Worm (Caenorhabditis elegans) whole organism, late embryonic: ENCODE data around the gene rpb-8.

Source experiments
- T23F11.4 ChIP-seq: fragments of 200-800 bp; sonication (Bioruptor generic); optimal IDR thresholded peaks from 2 replicates; lab custom pipeline; 2018; ENCODE audit warnings: mild to moderate bottlenecking, missing genetic modification characterization, missing compliant biosample characterization
- ama-1 ChIP-seq: fragments of 150-350 bp; optimal IDR thresholded peaks from 2 replicates; lab custom pipeline; 2014
- ceh-14 ChIP-seq: sonication (generic microtip); optimal IDR thresholded peaks from 2 replicates; lab custom pipeline; 2016; ENCODE audit warnings: missing genotype, missing genetic modification characterization, missing compliant biosample characterization
- ceh-19 ChIP-seq: fragments of 200-800 bp; sonication (Bioruptor generic); optimal IDR thresholded peaks from 2 replicates; lab custom pipeline; 2018; ENCODE audit warnings: mild to moderate bottlenecking, missing genetic modification characterization, missing compliant biosample characterization
- ceh-2 ChIP-seq: sonication (generic microtip); optimal IDR thresholded peaks from 2 replicates; lab custom pipeline; 2016; ENCODE audit warnings: missing genotype, missing genetic modification characterization, missing compliant biosample characterization
- ceh-22 ChIP-seq: sonication (generic microtip); optimal IDR thresholded peaks from 2 replicates; lab custom pipeline; 2017; ENCODE audit warnings: missing biosample characterization, missing genetic modification characterization
- ceh-30 ChIP-seq: fragments of 150-350 bp; optimal IDR thresholded peaks from 2 replicates; lab custom pipeline; 2014; ENCODE audit warnings: missing biosample characterization, missing genetic modification characterization
- ceh-31 ChIP-seq: sonication (generic microtip); optimal IDR thresholded peaks from 2 replicates; lab custom pipeline; 2016; ENCODE audit warnings: missing genetic modification characterization, missing compliant biosample characterization
- ceh-34 ChIP-seq: sonication (generic microtip); optimal IDR thresholded peaks from 2 replicates; lab custom pipeline; 2016; ENCODE audit warnings: mild to moderate bottlenecking, missing genetic modification characterization, missing compliant biosample characterization
- ceh-45 ChIP-seq: fragments of 200-800 bp; sonication (Bioruptor generic); IDR thresholded peaks from 2 replicates; pipeline ENCODE4 v1.3.6; 2022; ENCODE audit warnings: missing genetic modification reagents, missing genetic modification characterization, missing compliant biosample characterization
- ceh-9 ChIP-seq: sonication (generic microtip); optimal IDR thresholded peaks from 2 replicates; lab custom pipeline; 2016; ENCODE audit warnings: mild to moderate bottlenecking, missing genetic modification characterization, inconsistent platforms, missing compliant biosample characterization
- che-1 ChIP-seq: sonication (generic microtip); optimal IDR thresholded peaks from 2 replicates; lab custom pipeline; 2016; ENCODE audit warnings: mild to moderate bottlenecking, missing genetic modification characterization, missing compliant biosample characterization
- dmd-4 ChIP-seq: sonication (generic microtip); optimal IDR thresholded peaks from 2 replicates; lab custom pipeline; 2016; ENCODE audit warnings: borderline replicate concordance, missing genetic modification characterization, missing compliant biosample characterization
- dve-1 ChIP-seq: sonication (generic microtip); optimal IDR thresholded peaks from 2 replicates; lab custom pipeline; 2017; ENCODE audit warnings: antibody characterized with exemption, mild to moderate bottlenecking, missing genetic modification characterization, missing compliant biosample characterization
- elt-2 ChIP-seq: sonication (generic microtip); optimal IDR thresholded peaks from 2 replicates; lab custom pipeline; 2016; ENCODE audit warnings: missing genetic modification reagents, missing genetic modification characterization, missing compliant biosample characterization
- ets-4 ChIP-seq: sonication (generic microtip); optimal IDR thresholded peaks from 2 replicates; lab custom pipeline; 2016; ENCODE audit warnings: missing genetic modification characterization, missing compliant biosample characterization
- eyg-1 ChIP-seq: sonication (generic microtip); optimal IDR thresholded peaks from 2 replicates; lab custom pipeline; 2016; ENCODE audit warnings: missing genotype, missing genetic modification characterization, missing compliant biosample characterization
- fkh-10 ChIP-seq: fragments of 150-350 bp; optimal IDR thresholded peaks from 2 replicates; lab custom pipeline; 2014; ENCODE audit warnings: missing biosample characterization, missing genetic modification reagents, missing genetic modification characterization
- fkh-6 ChIP-seq: sonication (generic microtip); optimal IDR thresholded peaks from 2 replicates; lab custom pipeline; 2016; ENCODE audit warnings: missing genetic modification characterization, missing compliant biosample characterization
- gmeb-2 ChIP-seq: sonication (generic microtip); optimal IDR thresholded peaks from 2 replicates; lab custom pipeline; 2016; ENCODE audit warnings: missing genetic modification characterization, inconsistent platforms, missing compliant biosample characterization
- hlh-13 ChIP-seq: fragments of 200-800 bp; sonication (Bioruptor generic); optimal IDR thresholded peaks from 2 replicates; lab custom pipeline; 2018; ENCODE audit warnings: mild to moderate bottlenecking, missing genetic modification characterization, missing compliant biosample characterization
- hlh-15 ChIP-seq: sonication (generic microtip); optimal IDR thresholded peaks from 2 replicates; lab custom pipeline; 2016; ENCODE audit warnings: missing genetic modification characterization, missing compliant biosample characterization
- hlh-30 ChIP-seq: sonication (generic microtip); optimal IDR thresholded peaks from 2 replicates; lab custom pipeline; 2017; ENCODE audit warnings: antibody characterized with exemption, missing genetic modification characterization, missing compliant biosample characterization; ENCODE audit not compliant: insufficient read depth
- hlh-6 ChIP-seq: sonication (generic microtip); optimal IDR thresholded peaks from 2 replicates; lab custom pipeline; 2016; ENCODE audit warnings: missing genotype, missing genetic modification characterization, missing compliant biosample characterization
- lim-6 ChIP-seq: sonication (generic microtip); optimal IDR thresholded peaks from 2 replicates; lab custom pipeline; 2016; ENCODE audit warnings: missing genetic modification characterization, missing compliant biosample characterization
- lin-11 ChIP-seq: fragments of 200-800 bp; sonication (Bioruptor generic); optimal IDR thresholded peaks from 2 replicates; lab custom pipeline; 2018; ENCODE audit warnings: mild to moderate bottlenecking, missing genetic modification characterization, missing compliant biosample characterization
- madf-2 ChIP-seq: sonication (generic microtip); optimal IDR thresholded peaks from 2 replicates; lab custom pipeline; 2017; ENCODE audit warnings: missing genetic modification characterization, missing compliant biosample characterization
- mec-3 ChIP-seq: sonication (generic microtip); optimal IDR thresholded peaks from 2 replicates; lab custom pipeline; 2016; ENCODE audit warnings: borderline replicate concordance, missing genetic modification characterization, missing compliant biosample characterization
- nfya-1 ChIP-seq: sonication (generic microtip); optimal IDR thresholded peaks from 2 replicates; lab custom pipeline; 2017; ENCODE audit warnings: missing genetic modification characterization, mild to moderate bottlenecking, missing compliant biosample characterization, antibody characterized with exemption, moderate library complexity
- odd-2 ChIP-seq: sonication (generic microtip); optimal IDR thresholded peaks from 2 replicates; lab custom pipeline; 2017; ENCODE audit warnings: antibody characterized with exemption, mild to moderate bottlenecking, missing genetic modification characterization, missing compliant biosample characterization
- pag-3 ChIP-seq: sonication (generic microtip); optimal IDR thresholded peaks from 2 replicates; lab custom pipeline; 2016; ENCODE audit warnings: missing compliant biosample characterization, missing genetic modification characterization, borderline replicate concordance
- pax-1 ChIP-seq: fragments of 150-350 bp; optimal IDR thresholded peaks from 2 replicates; lab custom pipeline; 2014; ENCODE audit warnings: missing biosample characterization, missing genetic modification characterization
- pha-2 ChIP-seq: sonication (generic microtip); optimal IDR thresholded peaks from 2 replicates; lab custom pipeline; 2017; ENCODE audit warnings: mild to moderate bottlenecking, missing genetic modification characterization, missing compliant biosample characterization
- pqm-1 ChIP-seq: sonication (generic microtip); optimal IDR thresholded peaks from 2 replicates; lab custom pipeline; 2016; ENCODE audit warnings: missing genetic modification characterization, missing compliant biosample characterization
- pros-1 ChIP-seq: fragments of 150-350 bp; optimal IDR thresholded peaks from 2 replicates; lab custom pipeline; 2014; ENCODE audit warnings: missing biosample characterization, missing genetic modification reagents, missing genetic modification characterization
- ref-2 ChIP-seq: sonication (generic microtip); optimal IDR thresholded peaks from 2 replicates; lab custom pipeline; 2016; ENCODE audit warnings: missing genetic modification characterization, missing compliant biosample characterization
- rnt-1 ChIP-seq: sonication (generic microtip); optimal IDR thresholded peaks from 2 replicates; lab custom pipeline; 2016; ENCODE audit warnings: missing genetic modification characterization, missing compliant biosample characterization
- sdc-2 ChIP-seq: sonication (generic microtip); optimal IDR thresholded peaks from 2 replicates; lab custom pipeline; 2016; ENCODE audit warnings: missing genotype, missing genetic modification characterization, missing compliant biosample characterization
- syd-9 ChIP-seq: sonication (generic microtip); optimal IDR thresholded peaks from 2 replicates; lab custom pipeline; 2016; ENCODE audit warnings: mild to moderate bottlenecking, missing genetic modification characterization, moderate library complexity, missing compliant biosample characterization
- unc-3 ChIP-seq, 2 experiments: fragments of 200-800 bp in 1 of 2; sonication (Bioruptor generic) in 1 of 2; sonication (generic microtip) in 1 of 2; conservative IDR thresholded peaks in 1 of 2; optimal IDR thresholded peaks in 1 of 2; 2 replicates each; pipeline versions ENCODE4 v1.3.6 to Lab custom; 2016 to 2022; ENCODE audit warnings: missing compliant biosample characterization in 2 of 2, missing genetic modification characterization in 2 of 2, missing genetic modification reagents in 1 of 2
- unc-55 ChIP-seq: sonication (generic microtip); optimal IDR thresholded peaks from 2 replicates; lab custom pipeline; 2017; ENCODE audit warnings: missing biosample characterization, missing genetic modification reagents, missing genetic modification characterization
- unc-86 ChIP-seq: sonication (generic microtip); optimal IDR thresholded peaks from 2 replicates; lab custom pipeline; 2016; ENCODE audit warnings: missing genetic modification characterization, missing compliant biosample characterization
- zip-5 ChIP-seq: sonication (generic microtip); optimal IDR thresholded peaks from 2 replicates; lab custom pipeline; 2016; ENCODE audit warnings: missing genetic modification characterization, missing compliant biosample characterization

Gene rpb-8

DNA sequence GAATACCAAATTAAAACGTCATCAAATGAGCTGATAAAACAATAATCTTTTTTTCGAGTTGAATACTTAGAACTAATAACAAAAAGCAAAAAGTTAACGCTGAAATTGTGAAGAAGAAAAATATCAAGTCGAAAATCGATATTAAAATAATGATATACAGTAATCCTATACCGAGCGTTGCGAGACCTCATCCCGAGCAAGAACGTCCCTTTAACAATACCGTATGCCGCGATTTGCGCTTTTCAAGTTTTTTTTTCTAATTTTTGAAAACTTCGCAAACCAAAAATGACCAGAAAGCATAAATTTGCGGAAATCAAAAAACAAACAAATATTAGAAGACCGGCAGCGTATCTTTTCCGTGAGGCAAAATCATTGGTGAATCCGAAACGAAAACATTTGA, 26.8 kb downstream of the rpb-8 start, which contains the start of gene F26F4.5:
Gene F26F4.5, minus strand, starts transcription at position 256 of the 400 bp plus-strand sequence.
- TF ChIP-seq nfya-1 (tag; lab: Kevin White, UChicago) (no peak), gmeb-2 (no peak), ceh-9 (no peak), lin-11 (tag; lab: Kevin White, UChicago) (no peak), ceh-22 (tag; lab: Kevin White, UChicago) (no peak), ref-2 (no peak), unc-3 (GFP tag; conservative IDR thresholded peaks at IDR 0.05; lab: Robert Waterston, UW) (no peak), unc-3 (tag; optimal IDR thresholded peaks at IDR 0.05; lab: Kevin White, UChicago) (no peak), rnt-1 (tag; lab: Kevin White, UChicago) (no peak), elt-2 (tag; lab: Kevin White, UChicago) (no peak), pha-2 (no peak)

DNA sequence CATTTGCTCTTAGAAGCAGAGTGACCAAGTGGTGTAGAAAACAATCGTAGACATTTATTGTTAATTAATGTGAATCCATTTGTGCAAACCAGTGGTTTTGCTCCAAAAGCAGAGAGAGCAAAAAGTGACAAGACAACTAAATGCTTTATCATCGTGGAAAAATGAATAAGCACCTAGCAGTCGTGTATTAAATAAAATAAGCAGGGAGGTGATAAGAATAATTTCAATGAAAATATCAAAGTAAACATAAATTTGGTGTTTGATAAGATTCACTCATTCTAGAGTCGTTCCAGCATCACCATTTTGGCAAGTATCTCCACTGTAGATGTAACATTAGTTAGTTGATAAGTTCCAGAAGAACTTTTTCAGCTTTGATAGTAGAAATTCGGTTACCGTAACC, 30.5 kb downstream of the rpb-8 start, which contains the start of gene clec-6:
Gene clec-6, minus strand, starts transcription at position 154 of the 400 bp plus-strand sequence.
- TF ChIP-seq unc-86: no peak
- TF ChIP-seq lim-6 (tag; lab: Kevin White, UChicago): no peak
- no peak for TF ChIP-seq syd-9 (tag; lab: Kevin White, UChicago)
- no peak for TF ChIP-seq ceh-30
- no peak for TF ChIP-seq sdc-2 (tag; lab: Kevin White, UChicago)
- no peak for TF ChIP-seq pax-1 (tag; lab: Kevin White, UChicago)
- no peak for TF ChIP-seq mec-3 (tag; lab: Kevin White, UChicago)
- TF ChIP-seq pha-2: no peak
- TF ChIP-seq unc-55: no peak
- TF ChIP-seq ceh-22 (tag; lab: Kevin White, UChicago): no peak
- no peak for TF ChIP-seq unc-3 (GFP tag; conservative IDR thresholded peaks at IDR 0.05; lab: Robert Waterston, UW)
- no peak for TF ChIP-seq unc-3 (tag; optimal IDR thresholded peaks at IDR 0.05; lab: Kevin White, UChicago)
- no peak for TF ChIP-seq pros-1
- TF ChIP-seq rnt-1 (tag; lab: Kevin White, UChicago): no peak
- TF ChIP-seq fkh-10 (GFP tag; lab: Kevin White, UChicago): no peak
- no peak for TF ChIP-seq ama-1 (lab: Kevin White, UChicago)
- no peak for TF ChIP-seq madf-2 (tag; lab: Kevin White, UChicago)
- no peak for TF ChIP-seq hlh-6 (tag; lab: Kevin White, UChicago)
- TF ChIP-seq nfya-1 (tag; lab: Kevin White, UChicago): no peak
- no peak for TF ChIP-seq ref-2
- TF ChIP-seq ceh-31 (tag; lab: Kevin White, UChicago): no peak

DNA sequence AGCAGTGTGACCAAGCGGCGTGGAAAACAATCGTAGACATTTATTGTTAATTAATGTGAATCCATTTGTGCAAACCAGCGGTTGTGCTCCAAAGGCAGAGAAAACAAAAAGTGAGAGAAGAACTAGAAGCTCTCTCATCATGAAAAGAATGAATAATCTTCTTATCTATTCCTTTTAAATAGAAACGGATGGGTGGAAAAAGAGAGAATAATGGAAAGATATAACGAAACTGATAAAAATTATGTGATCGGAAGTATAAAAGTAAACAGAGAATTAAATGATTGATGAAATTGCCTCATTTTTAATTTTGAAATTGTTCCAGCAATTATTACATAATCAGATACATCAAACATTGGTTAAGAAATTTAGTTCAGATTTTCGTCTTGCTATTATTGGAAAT, 34.4 kb downstream of the rpb-8 start, which contains the start of gene clec-5:
Gene clec-5, minus strand, starts transcription at position 178 of the 400 bp plus-strand sequence.
- TF ChIP-seq hlh-30 (tag; lab: Kevin White, UChicago) (no peak), ama-1 (lab: Kevin White, UChicago) (no peak), hlh-15 (tag; lab: Kevin White, UChicago) (no peak), ceh-22 (tag; lab: Kevin White, UChicago) (no peak), ceh-31 (tag; lab: Kevin White, UChicago) (no peak), pros-1 (no peak), dmd-4 (tag; lab: Kevin White, UChicago) (no peak), fkh-6 (tag; lab: Kevin White, UChicago) (no peak), unc-86 (no peak), ceh-34 (tag; lab: Kevin White, UChicago) (no peak), ceh-45 (GFP tag; lab: Robert Waterston, UW) (no peak), gmeb-2 (no peak), hlh-13 (no peak), pax-1 (tag; lab: Kevin White, UChicago) (no peak), rnt-1 (tag; lab: Kevin White, UChicago) (no peak), ets-4 (no peak), eyg-1 (tag; lab: Kevin White, UChicago) (no peak), pqm-1 (no peak), ceh-14 (no peak), T23F11.4 (GFP tag; lab: Kevin White, UChicago) (no peak)
- TF ChIP-seq, all 69 proteins: peak for 0

DNA sequence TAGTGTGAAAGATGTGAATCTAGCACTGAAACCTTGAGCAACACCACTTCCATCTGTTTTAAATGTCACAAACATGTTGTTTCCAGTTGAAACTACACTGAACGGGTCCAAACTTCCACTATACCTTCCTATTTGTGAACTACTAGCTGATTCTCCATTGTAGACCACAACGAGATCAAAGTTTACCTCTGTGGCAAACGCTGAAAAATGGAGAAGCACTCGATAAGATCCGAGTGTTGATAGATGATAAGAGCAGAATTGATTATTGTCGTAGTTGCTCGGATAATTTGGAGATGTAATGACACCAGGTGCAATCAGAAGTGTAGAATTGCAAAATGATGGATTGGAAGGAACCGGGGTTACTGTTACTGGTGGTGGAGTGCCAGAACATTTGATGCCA, 35.9 kb downstream of the rpb-8 start:
- no peak for TF ChIP-seq pag-3 (tag; lab: Kevin White, UChicago)
- TF ChIP-seq lim-6 (tag; lab: Kevin White, UChicago): no peak
- TF ChIP-seq zip-5 (tag; lab: Kevin White, UChicago): no peak
- TF ChIP-seq hlh-6 (tag; lab: Kevin White, UChicago): no peak
- TF ChIP-seq ceh-31 (tag; lab: Kevin White, UChicago): no peak
- TF ChIP-seq ceh-34 (tag; lab: Kevin White, UChicago): no peak
- no peak for TF ChIP-seq ets-4
- no peak for TF ChIP-seq ceh-2 (tag; lab: Kevin White, UChicago)
- no peak for TF ChIP-seq sdc-2 (tag; lab: Kevin White, UChicago)
- TF ChIP-seq elt-2 (tag; lab: Kevin White, UChicago): no peak
- TF ChIP-seq hlh-30 (tag; lab: Kevin White, UChicago): no peak
- no peak for TF ChIP-seq che-1 (tag; lab: Kevin White, UChicago)
- TF ChIP-seq rnt-1 (tag; lab: Kevin White, UChicago): no peak
- no peak for TF ChIP-seq dve-1
- TF ChIP-seq unc-86: no peak
- TF ChIP-seq odd-2 (tag; lab: Kevin White, UChicago): no peak
- no peak for TF ChIP-seq ceh-19 (GFP tag; lab: Kevin White, UChicago)
- no peak for TF ChIP-seq nfya-1 (tag; lab: Kevin White, UChicago)
- TF ChIP-seq pros-1: no peak
